Worm (Caenorhabditis elegans): ENCODE data around the gene pri-1.

Gene pri-1

ce11 chrIII:9570869-9571268 lies 43.2 kb downstream of the pri-1 start:
- TF ChIP-seq sptf-2 (GFP tag; optimal IDR thresholded peaks at IDR 0.05) (no peak), lin-35 (GFP tag; optimal IDR thresholded peaks at IDR 0.05) (peak in 1 of 3 experiments; percentile 26), aptf-2 (GFP tag; conservative IDR thresholded peaks at IDR 0.05) (no peak), ccch-3 (GFP tag; optimal IDR thresholded peaks at IDR 0.05) (no peak), T26A5.8 (tag; optimal IDR thresholded peaks at IDR 0.05) (no peak), gei-17 (GFP tag; optimal IDR thresholded peaks at IDR 0.05) (no peak), ama-1 (optimal IDR thresholded peaks at IDR 0.05) (no peak), ama-1 (GFP tag; optimal IDR thresholded peaks at IDR 0.05) (no peak), ceh-27 (GFP tag; optimal IDR thresholded peaks at IDR 0.05) (no peak), attf-6 (GFP tag; IDR thresholded peaks at IDR 0.05) (no peak), let-607 (tag; optimal IDR thresholded peaks at IDR 0.05) (peak; percentile 73 to 95), F33H1.4 (GFP tag; IDR thresholded peaks at IDR 0.05) (no peak), lsl-1 (GFP tag; optimal IDR thresholded peaks at IDR 0.05) (no peak), ztf-28 (GFP tag; IDR thresholded peaks at IDR 0.05) (no peak), mcd-1 (GFP tag; IDR thresholded peaks at IDR 0.05) (0 out of 2 replicates have a peak, but pooled peaks have one; percentile 12), madf-10 (tag; optimal IDR thresholded peaks at IDR 0.05) (no peak), nfyb-1 (GFP tag; IDR thresholded peaks at IDR 0.05) (peak; percentile 99), F39B2.1 (GFP tag; IDR thresholded peaks at IDR 0.05) (no peak), lin-54 (GFP tag; optimal IDR thresholded peaks at IDR 0.05) (peak; percentile 28), efl-1 (GFP tag; optimal IDR thresholded peaks at IDR 0.05) (peak; percentile 50), F22D6.2 (tag; optimal IDR thresholded peaks at IDR 0.05) (no peak), mel-28 (tag; optimal IDR thresholded peaks at IDR 0.05; ENCODE audit: borderline replicate concordance) (no peak), ceh-58 (GFP tag; IDR thresholded peaks at IDR 0.05) (no peak), D2030.7 (GFP tag; IDR thresholded peaks at IDR 0.05) (no peak), snpc-3.4 (tag; optimal IDR thresholded peaks at IDR 0.05) (no peak), chd-7 (tag; optimal IDR thresholded peaks at IDR 0.05) (no peak), him-1 (tag; optimal IDR thresholded peaks at IDR 0.05) (no peak), Y79H2A.3 (GFP tag; conservative IDR thresholded peaks at IDR 0.05) (no peak), nfya-2 (GFP tag; IDR thresholded peaks at IDR 0.05) (peak; percentile 98)

ce11 chrIII:9568451-9568850 lies 45.6 kb downstream of the pri-1 start, which contains the start of gene C48B4.13:
TSS of gene C48B4.13 (plus strand) at chrIII:9568751.
- TF ChIP-seq bed-1 (GFP tag; IDR thresholded peaks at IDR 0.05), result no peak
- TF ChIP-seq efl-1 (GFP tag; optimal IDR thresholded peaks at IDR 0.05), result no peak
- TF ChIP-seq B0336.3 (GFP tag; IDR thresholded peaks at IDR 0.05), result no peak
- no peak for TF ChIP-seq aptf-2 (GFP tag; conservative IDR thresholded peaks at IDR 0.05)
- TF ChIP-seq nfya-1 (tag; optimal IDR thresholded peaks at IDR 0.05; ENCODE audit: borderline replicate concordance, insufficient read depth), result no peak
- no peak for TF ChIP-seq F23B12.7 (tag; optimal IDR thresholded peaks at IDR 0.05; ENCODE audit: insufficient read depth)
- no peak for TF ChIP-seq Y53G8AR.9 (GFP tag; conservative IDR thresholded peaks at IDR 0.05)

ce11 chrIII:9565973-9566372 lies 48.1 kb downstream of the pri-1 start, which contains the start of gene C48B4.11:
TSS of gene C48B4.11 (minus strand) at chrIII:9566115.
- TF ChIP-seq xnd-1 (tag; optimal IDR thresholded peaks at IDR 0.05) (peak; percentile 68), ztf-28 (GFP tag; IDR thresholded peaks at IDR 0.05) (no peak), nhr-80 (tag; optimal IDR thresholded peaks at IDR 0.05) (no peak), B0336.3 (GFP tag; IDR thresholded peaks at IDR 0.05) (no peak), madf-8 (GFP tag; conservative IDR thresholded peaks at IDR 0.05) (peak; percentile 61), lin-54 (GFP tag; optimal IDR thresholded peaks at IDR 0.05) (no peak), Y56A3A.18 (GFP tag; IDR thresholded peaks at IDR 0.05) (no peak), aptf-2 (GFP tag; conservative IDR thresholded peaks at IDR 0.05) (no peak), F37B4.10 (GFP tag; IDR thresholded peaks at IDR 0.05) (no peak), akir-1 (GFP tag; optimal IDR thresholded peaks at IDR 0.05) (no peak), ceh-58 (GFP tag; IDR thresholded peaks at IDR 0.05) (no peak), ztf-25 (GFP tag; IDR thresholded peaks at IDR 0.05) (no peak), K12H6.12 (tag; optimal IDR thresholded peaks at IDR 0.05) (no peak), B0035.1 (tag; optimal IDR thresholded peaks at IDR 0.05) (no peak), rec-8 (tag; optimal IDR thresholded peaks at IDR 0.05) (no peak), F55B11.4 (tag; optimal IDR thresholded peaks at IDR 0.05; ENCODE audit: borderline replicate concordance, insufficient read depth) (no peak), cebp-1 (GFP tag; IDR thresholded peaks at IDR 0.05) (no peak), cebp-1 (tag; optimal IDR thresholded peaks at IDR 0.05) (no peak)

All from whole organism, young adult.